Worm (Caenorhabditis elegans) whole organism, L2 larva: ENCODE data around the gene W07G4.1.
A peak's percentile ranks its signal among the peaks of the same experiment; 100 is the strongest.

Experiments
- C34F6.9 ChIP-seq: fragments of 150-350 bp; optimal IDR thresholded peaks from 2 replicates; lab custom pipeline; 2014; ENCODE audit warnings: missing biosample characterization, missing genetic modification characterization
- F13H6.1 ChIP-seq: sonication (generic microtip); optimal IDR thresholded peaks from 2 replicates; lab custom pipeline; 2016; ENCODE audit warnings: missing genetic modification characterization, missing compliant biosample characterization
- ZK546.5 ChIP-seq: sonication (generic microtip); optimal IDR thresholded peaks from 2 replicates; lab custom pipeline; 2017; ENCODE audit warnings: missing biosample characterization, missing genetic modification characterization
- alr-1 ChIP-seq: fragments of 150-350 bp; optimal IDR thresholded peaks from 2 replicates; lab custom pipeline; 2014; ENCODE audit warnings: missing biosample characterization, missing genetic modification characterization
- aly-2 ChIP-seq: fragments of 150-350 bp; optimal IDR thresholded peaks from 2 replicates; lab custom pipeline; 2014; ENCODE audit warnings: missing biosample characterization, missing genetic modification characterization
- blmp-1 ChIP-seq: sonication (generic microtip); optimal IDR thresholded peaks from 2 replicates; lab custom pipeline; 2017; ENCODE audit warnings: missing genetic modification characterization, mild to moderate bottlenecking, missing compliant biosample characterization, antibody characterized with exemption, moderate library complexity; ENCODE audit not compliant: insufficient read depth
- ceh-16 ChIP-seq: fragments of 150-350 bp; optimal IDR thresholded peaks from 2 replicates; lab custom pipeline; 2014; ENCODE audit warnings: missing biosample characterization, missing genetic modification characterization
- ceh-82 ChIP-seq: fragments of 150-350 bp; optimal IDR thresholded peaks from 2 replicates; lab custom pipeline; 2014; ENCODE audit warnings: missing biosample characterization, missing genetic modification characterization
- crh-2 ChIP-seq: sonication (generic microtip); optimal IDR thresholded peaks from 2 replicates; lab custom pipeline; 2017; ENCODE audit warnings: missing biosample characterization, missing genetic modification characterization
- dmd-4 ChIP-seq: sonication (generic microtip); optimal IDR thresholded peaks from 2 replicates; lab custom pipeline; 2017; ENCODE audit warnings: missing biosample characterization, missing genetic modification characterization
- egl-27 ChIP-seq: sonication (generic microtip); optimal IDR thresholded peaks from 3 replicates; lab custom pipeline; 2017; ENCODE audit warnings: missing biosample characterization, missing genetic modification reagents, missing genetic modification characterization
- elt-1 ChIP-seq: fragments of 150-350 bp; optimal IDR thresholded peaks from 2 replicates; lab custom pipeline; 2014; ENCODE audit warnings: missing biosample characterization, missing genetic modification characterization
- elt-3 ChIP-seq: sonication (generic microtip); optimal IDR thresholded peaks from 2 replicates; lab custom pipeline; 2017; ENCODE audit warnings: missing biosample characterization, missing genetic modification characterization
- fos-1 ChIP-seq: fragments of 150-350 bp; optimal IDR thresholded peaks from 2 replicates; lab custom pipeline; 2014; ENCODE audit warnings: missing biosample characterization, missing genetic modification characterization
- gmeb-1 ChIP-seq: fragments of 150-350 bp; optimal IDR thresholded peaks from 2 replicates; lab custom pipeline; 2014; ENCODE audit warnings: missing biosample characterization, missing genetic modification characterization
- lin-11 ChIP-seq: fragments of 150-350 bp; sonication (generic microtip); optimal IDR thresholded peaks from 2 replicates; lab custom pipeline; 2014; ENCODE audit warnings: missing biosample characterization, missing genetic modification characterization, inconsistent platforms, mixed read lengths
- lin-13 ChIP-seq: fragments of 150-350 bp; optimal IDR thresholded peaks from 2 replicates; lab custom pipeline; 2014; ENCODE audit warnings: missing biosample characterization, missing genetic modification reagents, missing genetic modification characterization
- lin-39 ChIP-seq: fragments of 150-350 bp; optimal IDR thresholded peaks from 2 replicates; lab custom pipeline; 2014; ENCODE audit warnings: missing biosample characterization, missing genetic modification reagents, missing genetic modification characterization
- lsy-2 ChIP-seq, 2 experiments: fragments of 150-350 bp in 1 of 2; sonication (generic microtip) in 1 of 2; optimal IDR thresholded peaks; 2 replicates each; lab custom pipeline; 2014 to 2017; ENCODE audit warnings: missing biosample characterization in 2 of 2, missing genetic modification characterization in 2 of 2
- mab-5 ChIP-seq: fragments of 150-350 bp; optimal IDR thresholded peaks from 2 replicates; lab custom pipeline; 2014; ENCODE audit warnings: missing biosample characterization, missing genetic modification characterization
- mdl-1 ChIP-seq, 2 experiments: fragments of 150-350 bp in 1 of 2; sonication (generic microtip) in 1 of 2; optimal IDR thresholded peaks; 2 replicates each; lab custom pipeline; 2017; ENCODE audit warnings: missing biosample characterization in 2 of 2, missing genetic modification characterization in 2 of 2
- nhr-11 ChIP-seq: fragments of 150-350 bp; optimal IDR thresholded peaks from 2 replicates; lab custom pipeline; 2014; ENCODE audit warnings: missing biosample characterization, missing genetic modification characterization
- nhr-12 ChIP-seq: fragments of 150-350 bp; optimal IDR thresholded peaks from 2 replicates; lab custom pipeline; 2014; ENCODE audit warnings: missing biosample characterization, missing genetic modification characterization
- nhr-129 ChIP-seq: fragments of 150-350 bp; optimal IDR thresholded peaks from 2 replicates; lab custom pipeline; 2014; ENCODE audit warnings: missing biosample characterization, missing genetic modification characterization
- nhr-21 ChIP-seq: fragments of 150-350 bp; optimal IDR thresholded peaks from 2 replicates; lab custom pipeline; 2014; ENCODE audit warnings: missing biosample characterization, missing genetic modification characterization
- nhr-23 ChIP-seq: fragments of 150-350 bp; optimal IDR thresholded peaks from 2 replicates; lab custom pipeline; 2014; ENCODE audit warnings: missing biosample characterization, missing genetic modification reagents, missing genetic modification characterization
- nhr-237 ChIP-seq: fragments of 150-350 bp; optimal IDR thresholded peaks from 2 replicates; lab custom pipeline; 2014; ENCODE audit warnings: missing biosample characterization, missing genetic modification characterization
- nhr-25 ChIP-seq: fragments of 150-350 bp; sonication (generic microtip); optimal IDR thresholded peaks from 3 replicates; lab custom pipeline; 2014; ENCODE audit warnings: missing biosample characterization, missing genetic modification characterization
- peb-1 ChIP-seq: fragments of 150-350 bp; optimal IDR thresholded peaks from 2 replicates; lab custom pipeline; 2014; ENCODE audit warnings: missing biosample characterization, missing genetic modification characterization
- sem-4 ChIP-seq: fragments of 150-350 bp; optimal IDR thresholded peaks from 2 replicates; lab custom pipeline; 2014; ENCODE audit warnings: missing biosample characterization, missing genetic modification reagents, missing genetic modification characterization
- skn-1 ChIP-seq: sonication (generic microtip); optimal IDR thresholded peaks from 2 replicates; lab custom pipeline; 2017; ENCODE audit warnings: missing biosample characterization, missing genetic modification characterization
- sma-3 ChIP-seq: sonication (generic microtip); optimal IDR thresholded peaks from 2 replicates; lab custom pipeline; 2016; ENCODE audit warnings: missing genetic modification reagents, missing genetic modification characterization, missing compliant biosample characterization
- sma-9 ChIP-seq, 2 experiments: fragments of 150-350 bp in 1 of 2; sonication (generic microtip) in 1 of 2; optimal IDR thresholded peaks; 2 replicates each; lab custom pipeline; 2014 to 2016; ENCODE audit warnings: missing genetic modification characterization in 2 of 2, mild to moderate bottlenecking in 1 of 2, missing biosample characterization in 1 of 2, missing compliant biosample characterization in 1 of 2, missing genetic modification reagents in 1 of 2, moderate library complexity in 1 of 2
- unc-55 ChIP-seq: fragments of 150-350 bp; sonication (generic microtip); optimal IDR thresholded peaks from 3 replicates; lab custom pipeline; 2014; ENCODE audit warnings: missing biosample characterization, missing genetic modification reagents, missing genetic modification characterization
- zag-1 ChIP-seq: fragments of 150-350 bp; optimal IDR thresholded peaks from 2 replicates; lab custom pipeline; 2014; ENCODE audit warnings: missing biosample characterization, missing genetic modification characterization
- ztf-11 ChIP-seq: sonication (generic microtip); optimal IDR thresholded peaks from 2 replicates; lab custom pipeline; 2017; ENCODE audit warnings: missing biosample characterization, missing genetic modification characterization
- ztf-4 ChIP-seq: fragments of 150-350 bp; optimal IDR thresholded peaks from 2 replicates; lab custom pipeline; 2014; ENCODE audit warnings: missing biosample characterization, missing genetic modification characterization

The W07G4.1 gene

ce11 chrV:13009843-13010242 lies 23.5 kb upstream of the W07G4.1 start:
- TF ChIP-seq nhr-237 (tag; lab: Kevin White, UChicago) (no peak), elt-3 (tag; lab: Kevin White, UChicago) (no peak), lsy-2 (tag; optimal IDR thresholded peaks at IDR 0.05; lab: Kevin White, UChicago) (peak in 1 of 2 experiments; percentile 49), F13H6.1 (peak; percentile 7), nhr-21 (tag; lab: Kevin White, UChicago) (no peak), ceh-16 (tag; lab: Kevin White, UChicago) (no peak), mdl-1 (tag; optimal IDR thresholded peaks at IDR 0.05; lab: Kevin White, UChicago) (no peak), blmp-1 (tag; lab: Kevin White, UChicago) (peak; percentile 39), elt-1 (tag; lab: Kevin White, UChicago) (no peak), sma-3 (GFP tag; lab: Kevin White, UChicago) (no peak), skn-1 (tag; lab: Kevin White, UChicago) (no peak), fos-1 (no peak), mab-5 (tag; lab: Kevin White, UChicago) (no peak), peb-1 (no peak), unc-55 (peak; percentile 32), crh-2 (tag; lab: Kevin White, UChicago) (peak; percentile 49), ztf-4 (no peak), lin-13 (GFP tag; lab: Kevin White, UChicago) (peak; percentile 21), aly-2 (tag; lab: Kevin White, UChicago) (no peak), ztf-11 (tag; lab: Kevin White, UChicago) (no peak), nhr-129 (tag; lab: Kevin White, UChicago) (peak; percentile 37), C34F6.9 (tag; lab: Kevin White, UChicago) (peak; percentile 57)
- TF ChIP-seq, all 48 proteins: peak for 8

ce11 chrV:13011904-13012303 lies 21.4 kb upstream of the W07G4.1 start:
- no peak for TF ChIP-seq elt-3 (tag; lab: Kevin White, UChicago)
- peak; percentile 28 for TF ChIP-seq fos-1
- TF ChIP-seq gmeb-1 (tag; lab: Kevin White, UChicago) = peak; percentile 22
- no peak for TF ChIP-seq nhr-237 (tag; lab: Kevin White, UChicago)
- TF ChIP-seq ceh-82 (tag; lab: Kevin White, UChicago) = no peak
- no peak for TF ChIP-seq zag-1
- TF ChIP-seq unc-55 = no peak
- peak; percentile 42 for TF ChIP-seq F13H6.1
- TF ChIP-seq ZK546.5 (tag; lab: Kevin White, UChicago) = no peak
- peak; percentile 78 for TF ChIP-seq sma-9 (GFP tag; optimal IDR thresholded peaks at IDR 0.05; lab: Kevin White, UChicago)
- TF ChIP-seq sma-9 (tag; optimal IDR thresholded peaks at IDR 0.05; lab: Kevin White, UChicago) = no peak
- TF ChIP-seq crh-2 (tag; lab: Kevin White, UChicago) = peak; percentile 92
- no peak for TF ChIP-seq sem-4 (tag; lab: Kevin White, UChicago)
- no peak for TF ChIP-seq nhr-11
- TF ChIP-seq, all 48 proteins: peak for 5

- TF ChIP-seq skn-1 (tag; lab: Kevin White, UChicago) (no peak), lin-39 (tag; lab: Kevin White, UChicago) (no peak), egl-27 (tag; lab: Kevin White, UChicago) (no peak), elt-3 (tag; lab: Kevin White, UChicago) (no peak), lin-11 (no peak), alr-1 (tag; lab: Kevin White, UChicago) (no peak)
Measured at ce11 chrV:13013158-13013557, 20.2 kb upstream of the W07G4.1 start, which contains the start of gene try-10. try-10 (minus strand) TSS chrV:13013258.

- TF ChIP-seq alr-1 (tag; lab: Kevin White, UChicago) (no peak), nhr-12 (tag; lab: Kevin White, UChicago) (no peak), nhr-25 (tag; lab: Kevin White, UChicago) (no peak), gmeb-1 (tag; lab: Kevin White, UChicago) (no peak), sma-9 (GFP tag; optimal IDR thresholded peaks at IDR 0.05; lab: Kevin White, UChicago) (no peak), sma-9 (tag; optimal IDR thresholded peaks at IDR 0.05; lab: Kevin White, UChicago) (no peak), unc-55 (no peak), ceh-82 (tag; lab: Kevin White, UChicago) (no peak), ceh-16 (tag; lab: Kevin White, UChicago) (no peak), sem-4 (tag; lab: Kevin White, UChicago) (no peak), lin-13 (GFP tag; lab: Kevin White, UChicago) (no peak), dmd-4 (tag; lab: Kevin White, UChicago) (no peak), nhr-23 (tag; lab: Kevin White, UChicago) (no peak), ztf-4 (no peak), zag-1 (no peak)
Measured at ce11 chrV:13013844-13014243, 19.5 kb upstream of the W07G4.1 start, which contains the start of gene F15B9.6. F15B9.6 (plus strand) TSS chrV:13014144.
